Worm (Caenorhabditis elegans): Measurements from ENCODE around the gene srh-76.

Gene srh-76

ce11 chrV:5822968-5823367 is 10.7 kb upstream of the srh-76 start (continued):
- TF ChIP-seq Y56A3A.18 (GFP tag; IDR thresholded peaks at IDR 0.05) (no peak), ztf-28 (GFP tag; IDR thresholded peaks at IDR 0.05) (no peak), hrde-1 (tag; optimal IDR thresholded peaks at IDR 0.05; ENCODE audit: borderline replicate concordance) (no peak), xnd-1 (tag; optimal IDR thresholded peaks at IDR 0.05) (no peak), cebp-1 (GFP tag; IDR thresholded peaks at IDR 0.05) (peak; percentile 61; the same call in 1 of the 2 replicates), cebp-1 (tag; optimal IDR thresholded peaks at IDR 0.05) (peak; percentile 87), somi-1 (GFP tag; optimal IDR thresholded peaks at IDR 0.05) (peak; percentile 67), ama-1 (optimal IDR thresholded peaks at IDR 0.05) (no peak), ama-1 (GFP tag; optimal IDR thresholded peaks at IDR 0.05) (no peak), ztf-3 (GFP tag; optimal IDR thresholded peaks at IDR 0.05) (no peak), dox-1 (GFP tag; IDR thresholded peaks at IDR 0.05) (0 out of 2 replicates have a peak, but pooled peaks have one; percentile 16), bed-1 (GFP tag; IDR thresholded peaks at IDR 0.05) (no peak), madf-3 (GFP tag; IDR thresholded peaks at IDR 0.05) (no peak), nhr-80 (tag; optimal IDR thresholded peaks at IDR 0.05) (peak; percentile 85), attf-3 (GFP tag; conservative IDR thresholded peaks at IDR 0.05) (no peak), F37B4.10 (GFP tag; IDR thresholded peaks at IDR 0.05) (no peak), snpc-1.3 (tag; optimal IDR thresholded peaks at IDR 0.05; ENCODE audit: insufficient read depth) (no peak), rpc-1 (optimal IDR thresholded peaks at IDR 0.05) (no peak), rpc-1 (tag; optimal IDR thresholded peaks at IDR 0.05) (no peak)

- TF ChIP-seq madf-6 (GFP tag; IDR thresholded peaks at IDR 0.05), result 0 out of 2 replicates have a peak, but pooled peaks have one; percentile 10
- no peak for TF ChIP-seq dpl-1 (GFP tag; optimal IDR thresholded peaks at IDR 0.05)
- no peak for TF ChIP-seq bed-2 (GFP tag; IDR thresholded peaks at IDR 0.05)
- peak; percentile 74 for TF ChIP-seq F33H1.4 (GFP tag; IDR thresholded peaks at IDR 0.05)
- no peak for TF ChIP-seq attf-6 (GFP tag; IDR thresholded peaks at IDR 0.05)
- no peak for TF ChIP-seq tbp1 (GFP tag; optimal IDR thresholded peaks at IDR 0.05)
- TF ChIP-seq ceh-58 (GFP tag; IDR thresholded peaks at IDR 0.05), result no peak
- TF ChIP-seq ceh-91 (GFP tag; IDR thresholded peaks at IDR 0.05), result 0 out of 2 replicates have a peak, but pooled peaks have one; percentile 37
- TF ChIP-seq zim-3 (tag; optimal IDR thresholded peaks at IDR 0.05), result no peak
- no peak for TF ChIP-seq ztf-3 (GFP tag; optimal IDR thresholded peaks at IDR 0.05)
- TF ChIP-seq lsl-1 (GFP tag; optimal IDR thresholded peaks at IDR 0.05), result peak; percentile 55
- TF ChIP-seq nfyb-1 (GFP tag; IDR thresholded peaks at IDR 0.05), result no peak
- TF ChIP-seq attf-3 (GFP tag; conservative IDR thresholded peaks at IDR 0.05), result no peak
- no peak for TF ChIP-seq nfya-1 (tag; optimal IDR thresholded peaks at IDR 0.05; ENCODE audit: borderline replicate concordance, insufficient read depth)
- no peak for TF ChIP-seq F52B5.7 (tag; optimal IDR thresholded peaks at IDR 0.05)
- no peak for TF ChIP-seq ceh-27 (GFP tag; optimal IDR thresholded peaks at IDR 0.05)
- TF ChIP-seq ceh-40 (GFP tag; IDR thresholded peaks at IDR 0.05), result no peak
- no peak for TF ChIP-seq athp-1 (tag; optimal IDR thresholded peaks at IDR 0.05)
- TF ChIP-seq efl-1 (GFP tag; optimal IDR thresholded peaks at IDR 0.05), result peak; percentile 19
Observed at ce11 chrV:5825478-5825877, 8.2 kb upstream of the srh-76 start.

ce11 chrV:5826592-5826991 is 7.0 kb upstream of the srh-76 start, which contains the start of gene let-418:
TSS of gene let-418 (plus strand) at chrV:5826833.
- TF ChIP-seq ama-1 (optimal IDR thresholded peaks at IDR 0.05) (no peak), ama-1 (GFP tag; optimal IDR thresholded peaks at IDR 0.05) (no peak), egrh-3 (GFP tag; IDR thresholded peaks at IDR 0.05) (no peak), sptf-2 (GFP tag; optimal IDR thresholded peaks at IDR 0.05) (no peak), madf-6 (GFP tag; IDR thresholded peaks at IDR 0.05) (no peak), lag-1 (GFP tag; IDR thresholded peaks at IDR 0.05) (no peak), mel-28 (tag; optimal IDR thresholded peaks at IDR 0.05; ENCODE audit: borderline replicate concordance) (no peak), F33H1.4 (GFP tag; IDR thresholded peaks at IDR 0.05) (no peak), aptf-3 (GFP tag; IDR thresholded peaks at IDR 0.05) (no peak), lin-40 (tag; optimal IDR thresholded peaks at IDR 0.05) (no peak), attf-6 (GFP tag; IDR thresholded peaks at IDR 0.05) (no peak), atf-7 (tag; optimal IDR thresholded peaks at IDR 0.05) (no peak), madf-8 (GFP tag; conservative IDR thresholded peaks at IDR 0.05) (no peak), hmg-1.2 (GFP tag; IDR thresholded peaks at IDR 0.05) (no peak), dox-1 (GFP tag; IDR thresholded peaks at IDR 0.05) (no peak), snpc-1.3 (tag; optimal IDR thresholded peaks at IDR 0.05; ENCODE audit: insufficient read depth) (no peak), snpc-4 (GFP tag; optimal IDR thresholded peaks at IDR 0.05) (no peak), snpc-4 (tag; optimal IDR thresholded peaks at IDR 0.05) (no peak), madf-3 (GFP tag; IDR thresholded peaks at IDR 0.05) (no peak), Y67H2A.10 (GFP tag; conservative IDR thresholded peaks at IDR 0.05) (no peak)
